Worm (Caenorhabditis elegans) whole organism, L2 larva: ENCODE measurements around the gene spk-1.

Experiments used
- C34F6.9 ChIP-seq: fragments of 150-350 bp; optimal IDR thresholded peaks from 2 replicates; lab custom pipeline; 2014; ENCODE audit warnings: missing biosample characterization, missing genetic modification characterization
- F13H6.1 ChIP-seq: sonication (generic microtip); optimal IDR thresholded peaks from 2 replicates; lab custom pipeline; 2016; ENCODE audit warnings: missing genetic modification characterization, missing compliant biosample characterization
- alr-1 ChIP-seq: fragments of 150-350 bp; optimal IDR thresholded peaks from 2 replicates; lab custom pipeline; 2014; ENCODE audit warnings: missing biosample characterization, missing genetic modification characterization
- aly-2 ChIP-seq: fragments of 150-350 bp; optimal IDR thresholded peaks from 2 replicates; lab custom pipeline; 2014; ENCODE audit warnings: missing biosample characterization, missing genetic modification characterization
- ama-1 ChIP-seq: fragments of 150-350 bp; optimal IDR thresholded peaks from 2 replicates; lab custom pipeline; 2018; ENCODE audit warnings: inconsistent platforms
- blmp-1 ChIP-seq: sonication (generic microtip); optimal IDR thresholded peaks from 2 replicates; lab custom pipeline; 2017; ENCODE audit warnings: missing genetic modification characterization, mild to moderate bottlenecking, missing compliant biosample characterization, antibody characterized with exemption, moderate library complexity; ENCODE audit not compliant: insufficient read depth
- ceh-82 ChIP-seq: fragments of 150-350 bp; optimal IDR thresholded peaks from 2 replicates; lab custom pipeline; 2014; ENCODE audit warnings: missing biosample characterization, missing genetic modification characterization
- crh-2 ChIP-seq: sonication (generic microtip); optimal IDR thresholded peaks from 2 replicates; lab custom pipeline; 2017; ENCODE audit warnings: missing biosample characterization, missing genetic modification characterization
- dmd-4 ChIP-seq: sonication (generic microtip); optimal IDR thresholded peaks from 2 replicates; lab custom pipeline; 2017; ENCODE audit warnings: missing biosample characterization, missing genetic modification characterization
- elt-1 ChIP-seq: fragments of 150-350 bp; optimal IDR thresholded peaks from 2 replicates; lab custom pipeline; 2014; ENCODE audit warnings: missing biosample characterization, missing genetic modification characterization
- elt-3 ChIP-seq: sonication (generic microtip); optimal IDR thresholded peaks from 2 replicates; lab custom pipeline; 2017; ENCODE audit warnings: missing biosample characterization, missing genetic modification characterization
- fos-1 ChIP-seq: fragments of 150-350 bp; optimal IDR thresholded peaks from 2 replicates; lab custom pipeline; 2014; ENCODE audit warnings: missing biosample characterization, missing genetic modification characterization
- lin-11 ChIP-seq: fragments of 150-350 bp; sonication (generic microtip); optimal IDR thresholded peaks from 2 replicates; lab custom pipeline; 2014; ENCODE audit warnings: missing biosample characterization, missing genetic modification characterization, inconsistent platforms, mixed read lengths
- lin-39 ChIP-seq: fragments of 150-350 bp; optimal IDR thresholded peaks from 2 replicates; lab custom pipeline; 2014; ENCODE audit warnings: missing biosample characterization, missing genetic modification reagents, missing genetic modification characterization
- lsy-2 ChIP-seq, 2 experiments: fragments of 150-350 bp in 1 of 2; sonication (generic microtip) in 1 of 2; optimal IDR thresholded peaks; 2 replicates each; lab custom pipeline; 2014 to 2017; ENCODE audit warnings: missing biosample characterization in 2 of 2, missing genetic modification characterization in 2 of 2
- mab-5 ChIP-seq: fragments of 150-350 bp; optimal IDR thresholded peaks from 2 replicates; lab custom pipeline; 2014; ENCODE audit warnings: missing biosample characterization, missing genetic modification characterization
- mbf-1 ChIP-seq: sonication (generic microtip); optimal IDR thresholded peaks from 2 replicates; lab custom pipeline; 2017; ENCODE audit warnings: missing biosample characterization, missing genetic modification characterization
- mdl-1 ChIP-seq, 2 experiments: fragments of 150-350 bp in 1 of 2; sonication (generic microtip) in 1 of 2; optimal IDR thresholded peaks; 2 replicates each; lab custom pipeline; 2017; ENCODE audit warnings: missing biosample characterization in 2 of 2, missing genetic modification characterization in 2 of 2
- nhr-10 ChIP-seq: sonication (generic microtip); optimal IDR thresholded peaks from 2 replicates; lab custom pipeline; 2017; ENCODE audit warnings: missing biosample characterization, missing genetic modification characterization
- nhr-129 ChIP-seq: fragments of 150-350 bp; optimal IDR thresholded peaks from 2 replicates; lab custom pipeline; 2014; ENCODE audit warnings: missing biosample characterization, missing genetic modification characterization
- nhr-21 ChIP-seq: fragments of 150-350 bp; optimal IDR thresholded peaks from 2 replicates; lab custom pipeline; 2014; ENCODE audit warnings: missing biosample characterization, missing genetic modification characterization
- nhr-23 ChIP-seq: fragments of 150-350 bp; optimal IDR thresholded peaks from 2 replicates; lab custom pipeline; 2014; ENCODE audit warnings: missing biosample characterization, missing genetic modification reagents, missing genetic modification characterization
- nhr-237 ChIP-seq: fragments of 150-350 bp; optimal IDR thresholded peaks from 2 replicates; lab custom pipeline; 2014; ENCODE audit warnings: missing biosample characterization, missing genetic modification characterization
- nhr-25 ChIP-seq: fragments of 150-350 bp; sonication (generic microtip); optimal IDR thresholded peaks from 3 replicates; lab custom pipeline; 2014; ENCODE audit warnings: missing biosample characterization, missing genetic modification characterization
- sem-4 ChIP-seq: fragments of 150-350 bp; optimal IDR thresholded peaks from 2 replicates; lab custom pipeline; 2014; ENCODE audit warnings: missing biosample characterization, missing genetic modification reagents, missing genetic modification characterization
- sma-3 ChIP-seq: sonication (generic microtip); optimal IDR thresholded peaks from 2 replicates; lab custom pipeline; 2016; ENCODE audit warnings: missing genetic modification reagents, missing genetic modification characterization, missing compliant biosample characterization
- sma-9 ChIP-seq, 2 experiments: fragments of 150-350 bp in 1 of 2; sonication (generic microtip) in 1 of 2; optimal IDR thresholded peaks; 2 replicates each; lab custom pipeline; 2014 to 2016; ENCODE audit warnings: missing genetic modification characterization in 2 of 2, mild to moderate bottlenecking in 1 of 2, missing biosample characterization in 1 of 2, missing compliant biosample characterization in 1 of 2, missing genetic modification reagents in 1 of 2, moderate library complexity in 1 of 2
- snpc-4 ChIP-seq: fragments of 150-350 bp; optimal IDR thresholded peaks from 2 replicates; lab custom pipeline; 2014; ENCODE audit warnings: missing biosample characterization, missing genetic modification characterization
- unc-39 ChIP-seq: fragments of 150-350 bp; optimal IDR thresholded peaks from 2 replicates; lab custom pipeline; 2014; ENCODE audit warnings: missing biosample characterization, missing genetic modification characterization
- unc-55 ChIP-seq: fragments of 150-350 bp; sonication (generic microtip); optimal IDR thresholded peaks from 3 replicates; lab custom pipeline; 2014; ENCODE audit warnings: missing biosample characterization, missing genetic modification reagents, missing genetic modification characterization
- zag-1 ChIP-seq: fragments of 150-350 bp; optimal IDR thresholded peaks from 2 replicates; lab custom pipeline; 2014; ENCODE audit warnings: missing biosample characterization, missing genetic modification characterization
- ztf-11 ChIP-seq: sonication (generic microtip); optimal IDR thresholded peaks from 2 replicates; lab custom pipeline; 2017; ENCODE audit warnings: missing biosample characterization, missing genetic modification characterization
- ztf-4 ChIP-seq: fragments of 150-350 bp; optimal IDR thresholded peaks from 2 replicates; lab custom pipeline; 2014; ENCODE audit warnings: missing biosample characterization, missing genetic modification characterization

The spk-1 gene

DNA sequence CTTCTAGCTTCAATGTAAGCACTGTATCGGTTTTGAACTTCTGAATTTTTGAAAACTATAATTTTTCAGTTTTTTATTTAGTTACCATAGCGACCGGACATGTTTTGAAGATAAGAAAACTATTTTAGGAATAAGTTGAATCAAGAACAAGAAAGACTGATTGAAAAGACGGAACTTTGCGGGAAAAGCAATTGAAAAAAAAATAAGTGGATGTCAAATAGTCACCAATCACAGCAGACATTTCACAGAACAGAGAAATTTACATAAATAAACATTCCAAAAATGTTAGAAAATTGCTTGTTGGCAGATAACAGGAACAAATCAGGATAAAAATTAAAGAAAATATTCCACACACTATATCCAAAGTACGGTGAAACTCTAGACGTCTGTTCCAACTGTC is 6.6 kb upstream of the spk-1 start, which contains the start of gene F54C8.6:
TSS of gene F54C8.6 (minus strand) at position 101 of the 400 bp plus-strand sequence.
- TF ChIP-seq ceh-82 (tag; lab: Kevin White, UChicago) (no peak), mdl-1 (tag; optimal IDR thresholded peaks at IDR 0.05; lab: Kevin White, UChicago) (no peak), elt-3 (tag; lab: Kevin White, UChicago) (no peak), lin-11 (tag; lab: Kevin White, UChicago) (no peak), nhr-10 (tag; lab: Kevin White, UChicago) (no peak), F13H6.1 (tag; lab: Kevin White, UChicago) (no peak), mbf-1 (tag; lab: Kevin White, UChicago) (no peak), elt-1 (no peak), zag-1 (tag; lab: Kevin White, UChicago) (no peak), unc-39 (no peak), unc-55 (no peak), nhr-25 (no peak), ama-1 (lab: Kevin White, UChicago) (no peak), nhr-237 (no peak), sem-4 (no peak)

DNA sequence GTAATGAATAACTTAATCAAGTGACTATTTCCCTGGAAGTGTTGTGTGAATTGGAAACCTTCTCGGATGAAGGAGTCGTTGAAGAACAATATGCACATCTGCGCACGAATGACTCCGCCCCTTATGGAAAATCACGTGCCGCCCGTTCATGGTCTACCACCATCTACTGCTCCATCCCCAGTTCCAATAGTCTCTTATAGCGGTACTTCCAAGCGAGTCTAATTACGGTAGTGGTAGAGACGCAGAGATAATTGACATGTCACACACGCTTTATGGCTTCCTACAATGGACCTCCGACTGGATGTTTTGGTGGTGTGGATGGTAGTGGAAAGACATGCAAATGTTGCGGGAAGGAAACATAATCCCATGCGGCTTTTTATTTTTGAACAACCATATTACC is 5.5 kb upstream of the spk-1 start:
- TF ChIP-seq C34F6.9 (tag; lab: Kevin White, UChicago) (peak; percentile 65), nhr-129 (tag; lab: Kevin White, UChicago) (peak; percentile 42), lsy-2 (tag; optimal IDR thresholded peaks at IDR 0.05; lab: Kevin White, UChicago) (peak in 1 of 2 experiments; percentile 18), mbf-1 (tag; lab: Kevin White, UChicago) (no peak)

DNA sequence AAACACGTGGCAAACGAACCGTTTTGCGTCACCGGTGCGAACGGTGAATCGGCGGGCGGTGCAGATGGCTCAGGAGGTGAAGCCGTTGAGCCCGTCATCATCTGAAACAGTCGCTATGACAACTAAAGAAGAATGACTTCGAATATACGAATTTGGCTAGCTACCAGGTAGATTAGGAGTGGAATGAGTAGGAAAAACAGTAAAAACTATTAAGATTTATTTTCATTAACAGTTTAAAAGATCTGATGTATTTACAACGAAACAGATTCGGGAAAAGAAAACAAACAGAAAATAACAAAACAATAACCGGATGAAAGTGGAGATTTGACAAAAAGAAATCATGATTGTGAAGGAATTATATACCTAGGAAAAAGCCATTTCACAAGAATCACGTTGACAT is 2.4 kb upstream of the spk-1 start, which contains the start of gene F54C8.7:
TSS of gene F54C8.7 (minus strand) at position 101 of the 400 bp plus-strand sequence.
- TF ChIP-seq unc-39 (no peak), lsy-2 (tag; optimal IDR thresholded peaks at IDR 0.05; lab: Kevin White, UChicago) (no peak), crh-2 (no peak), nhr-21 (tag; lab: Kevin White, UChicago) (no peak), aly-2 (tag; lab: Kevin White, UChicago) (no peak), dmd-4 (no peak), elt-3 (tag; lab: Kevin White, UChicago) (no peak), alr-1 (tag; lab: Kevin White, UChicago) (no peak), nhr-23 (no peak), ztf-11 (tag; lab: Kevin White, UChicago) (no peak)

DNA sequence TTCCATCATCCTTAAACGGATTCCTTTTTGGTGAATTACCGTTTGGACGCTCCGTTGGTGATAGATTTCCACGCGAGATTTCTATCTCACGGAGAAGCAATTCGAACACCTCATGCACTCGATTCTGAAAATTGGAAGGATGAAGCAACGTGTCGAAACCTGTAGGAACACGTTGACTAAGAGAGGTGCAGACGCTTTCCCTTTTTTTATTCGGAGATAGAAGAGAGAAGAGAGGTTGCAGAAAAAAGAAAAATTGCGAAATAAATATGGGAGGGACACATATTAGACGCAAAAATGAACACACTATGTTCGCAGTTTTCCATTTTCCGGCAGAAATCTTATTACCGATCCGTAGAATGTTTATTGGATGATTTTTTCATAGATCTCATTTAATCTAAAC is 1.7 kb upstream of the spk-1 start:
- TF ChIP-seq blmp-1 (tag; lab: Kevin White, UChicago) (peak; percentile 58), C34F6.9 (tag; lab: Kevin White, UChicago) (no peak), aly-2 (tag; lab: Kevin White, UChicago) (no peak), unc-55 (peak; percentile 30)

DNA sequence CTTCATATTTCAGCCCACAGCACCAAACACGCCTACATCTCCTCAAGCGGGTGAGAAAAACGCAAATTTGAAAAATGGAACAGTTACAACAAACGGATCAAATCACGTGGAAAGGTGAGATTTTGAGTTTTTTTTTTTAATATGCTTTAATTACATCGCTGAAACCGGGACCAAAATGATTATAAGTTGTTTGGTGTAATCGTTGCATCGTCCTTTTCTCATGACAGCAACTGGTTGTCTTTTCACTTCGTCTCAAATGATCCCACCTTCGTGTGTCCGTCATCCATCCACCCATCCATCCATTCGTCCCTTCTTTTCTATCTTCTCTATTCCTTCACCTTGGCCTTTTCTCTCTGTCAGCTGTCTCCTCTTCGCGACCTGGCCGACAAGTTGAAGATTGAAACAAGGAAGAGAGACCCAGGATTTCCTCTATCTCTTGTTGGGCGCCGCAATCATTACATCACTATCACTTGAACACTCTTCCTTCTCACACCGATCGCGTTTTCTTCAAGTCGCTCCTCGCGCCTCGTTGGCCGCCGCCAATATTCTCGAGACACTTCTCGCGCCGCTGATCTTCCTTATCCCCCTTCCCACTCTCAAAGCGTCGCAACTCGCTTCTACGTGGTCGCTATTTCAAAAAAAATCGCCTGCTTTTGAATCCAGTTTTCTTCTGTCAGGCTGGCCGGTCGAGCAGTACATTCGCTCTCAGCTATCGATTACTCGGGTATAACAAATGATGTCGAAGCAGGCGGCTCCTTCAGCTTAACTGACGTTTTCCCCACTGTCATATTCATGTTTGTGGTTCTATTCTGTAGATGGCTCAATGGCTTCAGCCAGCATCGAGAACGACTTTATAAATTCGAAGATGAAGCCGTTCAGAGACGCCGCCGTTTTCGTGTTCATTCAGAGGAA is 1.0 kb downstream of the spk-1 start:
- TF ChIP-seq nhr-21 (tag; lab: Kevin White, UChicago): peak; percentile 42
- peak; percentile 3 for TF ChIP-seq crh-2
- peak; percentile 10 for TF ChIP-seq mab-5
- peak; percentile 74 for TF ChIP-seq C34F6.9 (tag; lab: Kevin White, UChicago)
- peak; percentile 38 for TF ChIP-seq ama-1 (lab: Kevin White, UChicago)
- no peak for TF ChIP-seq nhr-23
- no peak for TF ChIP-seq zag-1 (tag; lab: Kevin White, UChicago)
- TF ChIP-seq ztf-4 (tag; lab: Kevin White, UChicago): peak; percentile 57
- TF ChIP-seq F13H6.1 (tag; lab: Kevin White, UChicago): peak; percentile 75
- TF ChIP-seq snpc-4: no peak
- TF ChIP-seq nhr-129 (tag; lab: Kevin White, UChicago): peak; percentile 90
- TF ChIP-seq alr-1 (tag; lab: Kevin White, UChicago): no peak
- TF ChIP-seq fos-1 (tag; lab: Kevin White, UChicago): peak; percentile 24
- TF ChIP-seq ztf-11 (tag; lab: Kevin White, UChicago): no peak
- peak; percentile 22 for TF ChIP-seq blmp-1 (tag; lab: Kevin White, UChicago)
- peak; percentile 14 to 37 for TF ChIP-seq lsy-2 (tag; optimal IDR thresholded peaks at IDR 0.05; lab: Kevin White, UChicago)
- no peak for TF ChIP-seq lin-39 (tag; lab: Kevin White, UChicago)
- TF ChIP-seq sma-9 (GFP tag; optimal IDR thresholded peaks at IDR 0.05; lab: Kevin White, UChicago): peak; percentile 39
- TF ChIP-seq sma-9 (tag; optimal IDR thresholded peaks at IDR 0.05; lab: Kevin White, UChicago): no peak
- TF ChIP-seq sma-3: peak; percentile 13
- TF ChIP-seq sem-4: no peak
